Fruit fly (Drosophila melanogaster) whole organism, embryonic: ENCODE data around the gene CG9132.

Experiments
- CG10565 ChIP-seq: fragments of 200-800 bp; sonication (Bioruptor generic); optimal IDR thresholded peaks from 3 replicates; lab custom pipeline; 2016; ENCODE audit warnings: missing biosample characterization, mild to moderate bottlenecking, missing genetic modification characterization
- CG10654 ChIP-seq: fragments of 200-800 bp; sonication (Bioruptor generic); optimal IDR thresholded peaks from 2 replicates; lab custom pipeline; 2016; ENCODE audit warnings: missing biosample characterization, missing genetic modification characterization
- CG11085 ChIP-seq: fragments of 200-800 bp; sonication (Bioruptor generic); IDR thresholded peaks from 2 replicates; pipeline ENCODE4 v1.3.6; 2022; ENCODE audit warnings: missing biosample characterization, missing genetic modification characterization
- CG11560 ChIP-seq: fragments of 200-800 bp; sonication (Bioruptor generic); IDR thresholded peaks from 3 replicates; pipeline ENCODE4 v1.3.6; 2022; ENCODE audit warnings: missing biosample characterization, missing genetic modification characterization
- CG13296 ChIP-seq: fragments of 200-800 bp; sonication (Bioruptor generic); optimal IDR thresholded peaks from 3 replicates; lab custom pipeline; 2018; ENCODE audit warnings: missing biosample characterization, mild to moderate bottlenecking, missing genetic modification characterization
- CG13624 ChIP-seq: fragments of 200-800 bp; sonication (Bioruptor generic); optimal IDR thresholded peaks from 2 replicates; lab custom pipeline; 2016; ENCODE audit warnings: missing biosample characterization, missing genetic modification characterization
- CG14667 ChIP-seq: fragments of 200-800 bp; sonication (Bioruptor generic); IDR thresholded peaks from 2 replicates; pipeline ENCODE4 v1.3.6; 2022; ENCODE audit warnings: missing biosample characterization, missing genetic modification characterization
- CG15011 ChIP-seq: fragments of 200-800 bp; sonication (Bioruptor generic); optimal IDR thresholded peaks from 3 replicates; lab custom pipeline; 2018; ENCODE audit warnings: missing biosample characterization, mild to moderate bottlenecking, missing genetic modification characterization
- CG1529 ChIP-seq: fragments of 200-800 bp; sonication (Bioruptor generic); optimal IDR thresholded peaks from 3 replicates; lab custom pipeline; 2018; ENCODE audit warnings: missing biosample characterization, missing genetic modification characterization
- CG15601 ChIP-seq: fragments of 200-800 bp; sonication (Bioruptor generic); optimal IDR thresholded peaks from 3 replicates; lab custom pipeline; 2019; ENCODE audit warnings: missing biosample characterization, mild to moderate bottlenecking, missing genetic modification characterization, moderate library complexity
- CG17612 ChIP-seq: fragments of 200-800 bp; sonication (Bioruptor generic); IDR thresholded peaks from 2 replicates; pipeline ENCODE4 v1.3.6; 2022; ENCODE audit warnings: missing biosample characterization, missing genetic modification characterization
- CG18262 ChIP-seq: fragments of 200-800 bp; optimal IDR thresholded peaks from 3 replicates; lab custom pipeline; 2019; ENCODE audit warnings: missing biosample characterization, mild to moderate bottlenecking, missing genetic modification characterization, moderate library complexity
- CG2199 ChIP-seq: fragments of 200-800 bp; sonication (Bioruptor generic); IDR thresholded peaks from 3 replicates; pipeline ENCODE4 v1.3.6; 2022; ENCODE audit warnings: missing biosample characterization, missing genetic modification characterization
- CG2712 ChIP-seq: fragments of 200-800 bp; optimal IDR thresholded peaks from 3 replicates; lab custom pipeline; 2019; ENCODE audit warnings: missing biosample characterization, mild to moderate bottlenecking, missing genetic modification characterization, moderate library complexity
- CG6254 ChIP-seq: fragments of 200-800 bp; sonication (Bioruptor generic); optimal IDR thresholded peaks from 3 replicates; lab custom pipeline; 2017; ENCODE audit warnings: mild to moderate bottlenecking, missing biosample characterization, missing genetic modification reagents, missing genetic modification characterization
- CG6854 ChIP-seq: fragments of 200-800 bp; sonication (Bioruptor generic); optimal IDR thresholded peaks from 3 replicates; lab custom pipeline; 2017; ENCODE audit warnings: missing biosample characterization, mild to moderate bottlenecking, missing genetic modification characterization
- CG8281 ChIP-seq: fragments of 200-800 bp; sonication (Bioruptor generic); optimal IDR thresholded peaks from 2 replicates; lab custom pipeline; 2018; ENCODE audit warnings: missing biosample characterization, mild to moderate bottlenecking, missing genetic modification characterization, moderate library complexity
- CG9727 ChIP-seq: fragments of 200-800 bp; sonication (Bioruptor generic); optimal IDR thresholded peaks from 3 replicates; lab custom pipeline; 2017; ENCODE audit warnings: missing biosample characterization, mild to moderate bottlenecking, missing genetic modification characterization
- CkIIα-i1 ChIP-seq: fragments of 200-800 bp; sonication (Bioruptor generic); IDR thresholded peaks from 2 replicates; pipeline ENCODE4 v1.3.6; 2022; ENCODE audit warnings: missing biosample characterization, missing genetic modification characterization
- CrebB ChIP-seq: fragments of 200-800 bp; sonication (Bioruptor generic); optimal IDR thresholded peaks from 3 replicates; lab custom pipeline; 2018; ENCODE audit warnings: missing biosample characterization, mild to moderate bottlenecking, missing genetic modification characterization
- Dip3 ChIP-seq: fragments of 200-800 bp; sonication (Bioruptor generic); optimal IDR thresholded peaks from 3 replicates; lab custom pipeline; 2016; ENCODE audit warnings: missing biosample characterization, missing genetic modification characterization
- Hmx ChIP-seq: fragments of 200-800 bp; sonication (Bioruptor generic); optimal IDR thresholded peaks from 2 replicates; lab custom pipeline; 2016; ENCODE audit warnings: missing biosample characterization, missing genetic modification characterization
- Hr3 ChIP-seq: fragments of 200-800 bp; sonication (Bioruptor generic); optimal IDR thresholded peaks from 3 replicates; lab custom pipeline; 2016; ENCODE audit warnings: missing biosample characterization, missing genetic modification characterization
- Hr51 ChIP-seq, 2 experiments: fragments of 200-800 bp; sonication (Bioruptor generic); optimal IDR thresholded peaks; 2 replicates in 1 of 2; 3 replicates in 1 of 2; lab custom pipeline; 2016 to 2018; ENCODE audit warnings: missing biosample characterization in 2 of 2, missing genetic modification characterization in 2 of 2, mild to moderate bottlenecking in 1 of 2, moderate library complexity in 1 of 2
- NC2β ChIP-seq: fragments of 200-800 bp; sonication (Bioruptor generic); optimal IDR thresholded peaks from 2 replicates; lab custom pipeline; 2016; ENCODE audit warnings: missing biosample characterization, missing genetic modification characterization
- Oli ChIP-seq: fragments of 200-800 bp; sonication (Bioruptor generic); optimal IDR thresholded peaks from 2 replicates; lab custom pipeline; 2018; ENCODE audit warnings: missing biosample characterization, mild to moderate bottlenecking, missing genetic modification characterization, moderate library complexity
- Pdp1 ChIP-seq, 2 experiments: fragments of 200-800 bp; sonication (Bioruptor generic); optimal IDR thresholded peaks; 3 replicates each; lab custom pipeline; 2016; ENCODE audit warnings: missing biosample characterization in 2 of 2, missing genetic modification characterization in 2 of 2, mild to moderate bottlenecking in 1 of 2, moderate library complexity in 1 of 2
- Ptx1 ChIP-seq: fragments of 200-800 bp; sonication (Bioruptor generic); IDR thresholded peaks from 2 replicates; pipeline ENCODE4 v1.3.6; 2022; ENCODE audit warnings: missing biosample characterization, missing genetic modification characterization
- Sox100B ChIP-seq: fragments of 200-800 bp; sonication (Bioruptor generic); optimal IDR thresholded peaks from 3 replicates; lab custom pipeline; 2018; ENCODE audit warnings: missing biosample characterization, mild to moderate bottlenecking, missing genetic modification characterization
- Xrp1 ChIP-seq: fragments of 200-800 bp; sonication (Bioruptor generic); IDR thresholded peaks from 2 replicates; pipeline ENCODE4 v1.3.6; 2022; ENCODE audit warnings: missing biosample characterization, missing genetic modification characterization
- bbx ChIP-seq: fragments of 200-800 bp; sonication (Bioruptor generic); IDR thresholded peaks from 2 replicates; pipeline ENCODE4 v1.3.6; 2022; ENCODE audit warnings: missing biosample characterization, missing genetic modification characterization; ENCODE audit not compliant: partially characterized antibody
- chn ChIP-seq: fragments of 200-800 bp; sonication (Bioruptor generic); optimal IDR thresholded peaks from 2 replicates; lab custom pipeline; 2016; ENCODE audit warnings: missing biosample characterization, missing genetic modification characterization
- eyg ChIP-seq: fragments of 200-800 bp; sonication (Bioruptor generic); optimal IDR thresholded peaks from 3 replicates; lab custom pipeline; 2016; ENCODE audit warnings: missing biosample characterization, missing genetic modification characterization
- fd3F ChIP-seq: fragments of 200-800 bp; sonication (Bioruptor generic); optimal IDR thresholded peaks from 2 replicates; lab custom pipeline; 2018; ENCODE audit warnings: missing biosample characterization, mild to moderate bottlenecking, missing genetic modification characterization, moderate library complexity
- gce ChIP-seq: fragments of 200-800 bp; sonication (Bioruptor generic); IDR thresholded peaks from 3 replicates; pipeline ENCODE4 v1.3.6; 2022; ENCODE audit warnings: missing biosample characterization, missing genetic modification characterization
- grn ChIP-seq: fragments of 200-800 bp; sonication (Bioruptor generic); optimal IDR thresholded peaks from 3 replicates; lab custom pipeline; 2017; ENCODE audit warnings: missing biosample characterization, missing genetic modification characterization
- mld ChIP-seq: fragments of 200-800 bp; sonication (Bioruptor generic); IDR thresholded peaks from 3 replicates; pipeline ENCODE4 v1.3.6; 2022; ENCODE audit warnings: missing biosample characterization, missing genetic modification characterization; ENCODE audit not compliant: partially characterized antibody
- odd ChIP-seq: fragments of 200-800 bp; sonication (Bioruptor generic); optimal IDR thresholded peaks from 2 replicates; lab custom pipeline; 2017; ENCODE audit warnings: missing biosample characterization, mild to moderate bottlenecking, missing genetic modification characterization
- pfk ChIP-seq: fragments of 200-800 bp; sonication (Bioruptor generic); optimal IDR thresholded peaks from 2 replicates; lab custom pipeline; 2018; ENCODE audit warnings: missing biosample characterization, mild to moderate bottlenecking, missing genetic modification characterization, moderate library complexity
- pho ChIP-seq: fragments of 200-800 bp; sonication (Bioruptor generic); optimal IDR thresholded peaks from 2 replicates; lab custom pipeline; 2016; ENCODE audit warnings: missing biosample characterization, missing genetic modification characterization
- pros ChIP-seq: fragments of 200-800 bp; sonication (Bioruptor generic); optimal IDR thresholded peaks from 3 replicates; lab custom pipeline; 2019; ENCODE audit warnings: missing biosample characterization, mild to moderate bottlenecking, missing genetic modification characterization, moderate library complexity
- pum ChIP-seq: fragments of 200-800 bp; sonication (Bioruptor generic); optimal IDR thresholded peaks from 2 replicates; lab custom pipeline; 2016; ENCODE audit warnings: missing biosample characterization, missing genetic modification characterization
- repo ChIP-seq: fragments of 200-800 bp; sonication (Bioruptor generic); optimal IDR thresholded peaks from 2 replicates; lab custom pipeline; 2016; ENCODE audit warnings: missing biosample characterization, missing genetic modification characterization
- row ChIP-seq: fragments of 200-800 bp; sonication (Bioruptor generic); IDR thresholded peaks from 3 replicates; pipeline ENCODE4 v1.3.6; 2022; ENCODE audit warnings: missing biosample characterization, missing genetic modification characterization
- run ChIP-seq: fragments of 200-800 bp; sonication (Bioruptor generic); optimal IDR thresholded peaks from 3 replicates; lab custom pipeline; 2018; ENCODE audit warnings: missing biosample characterization, mild to moderate bottlenecking, missing genetic modification characterization
- slp2 ChIP-seq: fragments of 200-800 bp; sonication (Bioruptor generic); optimal IDR thresholded peaks from 2 replicates; lab custom pipeline; 2016; ENCODE audit warnings: missing biosample characterization, missing genetic modification characterization
- sob ChIP-seq: fragments of 200-800 bp; sonication (Bioruptor generic); IDR thresholded peaks from 2 replicates; pipeline ENCODE4 v1.3.6; 2022; ENCODE audit warnings: missing biosample characterization, missing genetic modification characterization
- tap ChIP-seq: fragments of 200-800 bp; optimal IDR thresholded peaks from 3 replicates; lab custom pipeline; 2019; ENCODE audit warnings: missing biosample characterization, mild to moderate bottlenecking, missing genetic modification characterization, moderate library complexity
- unc-4 ChIP-seq: fragments of 200-800 bp; sonication (Bioruptor generic); IDR thresholded peaks from 2 replicates; pipeline ENCODE4 v1.3.6; 2022; ENCODE audit warnings: missing biosample characterization, missing genetic modification characterization; ENCODE audit not compliant: partially characterized antibody
- unpg ChIP-seq: fragments of 200-800 bp; sonication (Bioruptor generic); optimal IDR thresholded peaks from 3 replicates; lab custom pipeline; 2018; ENCODE audit warnings: missing biosample characterization, mild to moderate bottlenecking, missing genetic modification characterization, moderate library complexity
- vvl ChIP-seq: fragments of 200-800 bp; sonication (Bioruptor generic); IDR thresholded peaks from 2 replicates; pipeline ENCODE4 v1.3.6; 2022; ENCODE audit warnings: missing biosample characterization, missing genetic modification characterization
- zf30C ChIP-seq: fragments of 200-800 bp; sonication (Bioruptor generic); optimal IDR thresholded peaks from 3 replicates; lab custom pipeline; 2018; ENCODE audit warnings: missing biosample characterization, mild to moderate bottlenecking, missing genetic modification characterization

Gene CG9132

DNA sequence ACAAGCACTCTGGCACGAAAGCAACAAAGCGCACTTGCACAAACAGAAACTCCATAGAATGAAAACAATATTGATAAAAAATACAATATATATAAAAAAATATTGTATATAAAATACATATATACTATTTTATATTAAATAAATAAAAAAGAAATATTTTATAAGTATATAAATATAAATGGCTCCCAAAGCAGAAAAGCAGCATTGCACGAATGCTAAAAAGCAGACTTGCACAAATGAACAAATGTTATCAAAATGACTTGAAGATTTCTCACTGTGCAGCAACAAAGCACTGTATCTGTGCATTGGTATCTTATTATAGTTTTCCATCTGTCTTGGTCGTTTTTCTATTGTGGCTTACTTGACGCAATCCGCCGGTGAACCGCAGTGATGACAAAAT, 31.7 kb downstream of the CG9132 start (continued):
- TF ChIP-seq CrebB, result no peak
- TF ChIP-seq pho, result no peak
- no peak for TF ChIP-seq CkIIα-i1
- no peak for TF ChIP-seq CG13624 (GFP tag; lab: Kevin White, UChicago)
- 0 out of 2 replicates have a peak, but pooled peaks have one; percentile 25 for TF ChIP-seq Ptx1 (GFP tag; lab: Robert Waterston, UW)
- peak; percentile 51 for TF ChIP-seq CG18262 (tag; lab: Kevin White, UChicago)
- no peak for TF ChIP-seq CG10565 (GFP tag; lab: Kevin White, UChicago)
- TF ChIP-seq CG1529 (GFP tag; lab: Kevin White, UChicago), result no peak
- TF ChIP-seq repo (GFP tag; lab: Kevin White, UChicago), result no peak
- no peak for TF ChIP-seq grn (GFP tag; lab: Kevin White, UChicago)
- no peak for TF ChIP-seq NC2β
- TF ChIP-seq zf30C (GFP tag; lab: Kevin White, UChicago), result no peak
- peak; percentile 14; the same call in 1 of the 3 replicates for TF ChIP-seq row (GFP tag; lab: Robert Waterston, UW)
- TF ChIP-seq CG17612 (GFP tag; lab: Robert Waterston, UW), result no peak
- TF ChIP-seq bbx (GFP tag; lab: Robert Waterston, UW), result no peak
- peak; percentile 24 for TF ChIP-seq CG9727 (GFP tag; lab: Kevin White, UChicago)
- TF ChIP-seq CG14667, result no peak
- no peak for TF ChIP-seq eyg (GFP tag; lab: Kevin White, UChicago)
- TF ChIP-seq vvl (GFP tag; lab: Robert Waterston, UW), result 0 out of 2 replicates have a peak, but pooled peaks have one; percentile 11
- TF ChIP-seq Hr3 (GFP tag; lab: Kevin White, UChicago), result peak; percentile 39
- peak; percentile 10 for TF ChIP-seq CG6254 (GFP tag; lab: Kevin White, UChicago)
- no peak for TF ChIP-seq Hmx
- TF ChIP-seq CG10654 (GFP tag; lab: Kevin White, UChicago), result no peak
- TF ChIP-seq chn (GFP tag; lab: Kevin White, UChicago), result no peak
- TF ChIP-seq Pdp1 (GFP tag; optimal IDR thresholded peaks at IDR 0.05; lab: Kevin White, UChicago), result no peak
- TF ChIP-seq CG15011 (GFP tag; lab: Kevin White, UChicago), result no peak
- TF ChIP-seq Hr51 (GFP tag; optimal IDR thresholded peaks at IDR 0.05; lab: Kevin White, UChicago), result peak in 1 of 2 experiments; percentile 27
- TF ChIP-seq mld, result no peak
- TF ChIP-seq sob (GFP tag; lab: Robert Waterston, UW), result no peak
- TF ChIP-seq unpg (GFP tag; lab: Kevin White, UChicago), result peak; percentile 28
- no peak for TF ChIP-seq run (tag; lab: Kevin White, UChicago)
- TF ChIP-seq Dip3 (GFP tag; lab: Kevin White, UChicago), result no peak
- TF ChIP-seq CG8281, result no peak
- TF ChIP-seq Xrp1 (GFP tag; lab: Robert Waterston, UW), result no peak
- no peak for TF ChIP-seq fd3F
- TF ChIP-seq pros (GFP tag; lab: Kevin White, UChicago), result no peak
- TF ChIP-seq CG15601 (tag; lab: Kevin White, UChicago), result peak; percentile 52
- no peak for TF ChIP-seq odd (GFP tag; lab: Kevin White, UChicago)
- no peak for TF ChIP-seq unc-4 (GFP tag; lab: Robert Waterston, UW)
- no peak for TF ChIP-seq gce (GFP tag; lab: Robert Waterston, UW)
- TF ChIP-seq pfk (GFP tag; lab: Kevin White, UChicago), result no peak
- peak; percentile 18 for TF ChIP-seq tap (tag; lab: Kevin White, UChicago)
- TF ChIP-seq CG6854 (GFP tag; lab: Kevin White, UChicago), result no peak
- TF ChIP-seq pum (GFP tag; lab: Kevin White, UChicago), result no peak
- TF ChIP-seq CG11560 (tag; lab: Robert Waterston, UW), result no peak
- no peak for TF ChIP-seq CG2199 (GFP tag; lab: Robert Waterston, UW)
- peak; percentile 37 for TF ChIP-seq Oli (tag; lab: Kevin White, UChicago)
- TF ChIP-seq Sox100B (GFP tag; lab: Kevin White, UChicago), result peak; percentile 38
- TF ChIP-seq CG11085 (GFP tag; lab: Robert Waterston, UW), result no peak
- peak; percentile 49 for TF ChIP-seq CG2712 (tag; lab: Kevin White, UChicago)
- TF ChIP-seq slp2 (GFP tag; lab: Kevin White, UChicago), result no peak
- TF ChIP-seq CG13296 (GFP tag; lab: Kevin White, UChicago), result peak; percentile 18
